Fruit fly (Drosophila melanogaster): ENCODE data around the gene tgy.
A peak's percentile ranks its signal among the peaks of the same experiment; 100 is the strongest.

The tgy gene

dm6 chrX:19120367-19120766, 6.7 kb downstream of the tgy start (continued):
- TF ChIP-seq Sox102F (GFP tag; optimal IDR thresholded peaks at IDR 0.05) (no peak), sens (GFP tag) (peak; percentile 59), Drgx (GFP tag; IDR thresholded peaks at IDR 0.05) (peak; percentile 46), gem (tag; optimal IDR thresholded peaks at IDR 0.05) (peak; percentile 10), Hr78 (GFP tag; optimal IDR thresholded peaks at IDR 0.05) (no peak), lmd (GFP tag; IDR thresholded peaks at IDR 0.05) (no peak), CG10209 (GFP tag; optimal IDR thresholded peaks at IDR 0.05) (no peak), CG6272 (GFP tag; IDR thresholded peaks at IDR 0.05) (no peak), org-1 (GFP tag; optimal IDR thresholded peaks at IDR 0.05) (no peak)

- TF ChIP-seq CG15269 (tag; optimal IDR thresholded peaks at IDR 0.05), result peak; percentile 42
- peak; percentile 7 for TF ChIP-seq CG13296 (GFP tag; optimal IDR thresholded peaks at IDR 0.05)
- no peak for TF ChIP-seq btn (GFP tag; optimal IDR thresholded peaks at IDR 0.05)
- TF ChIP-seq CG17829 (tag; optimal IDR thresholded peaks at IDR 0.05), result peak; percentile 1
- peak; percentile 50 for TF ChIP-seq CG13424 (tag; optimal IDR thresholded peaks at IDR 0.05)
- TF ChIP-seq Ets65A (GFP tag), result peak; percentile 89
- TF ChIP-seq CG1602 (GFP tag; optimal IDR thresholded peaks at IDR 0.05), result peak; percentile 15
- peak; percentile 30 for TF ChIP-seq tio (GFP tag; optimal IDR thresholded peaks at IDR 0.05)
- TF ChIP-seq ci (GFP tag; IDR thresholded peaks at IDR 0.05), result 0 out of 3 replicates have a peak, but pooled peaks have one; percentile 53
- TF ChIP-seq Hr51 (GFP tag; optimal IDR thresholded peaks at IDR 0.05), result peak in 1 of 2 experiments; percentile 49
- TF ChIP-seq croc (GFP tag; conservative IDR thresholded peaks at IDR 0.05), result peak; percentile 31; the same call in 2 of the 3 replicates
- no peak for TF ChIP-seq ERR (GFP tag; optimal IDR thresholded peaks at IDR 0.05)
- no peak for TF ChIP-seq zen2 (GFP tag; IDR thresholded peaks at IDR 0.05; ENCODE audit: partially characterized antibody)
- no peak for TF ChIP-seq nerfin-2 (GFP tag; IDR thresholded peaks at IDR 0.05; ENCODE audit: partially characterized antibody)
- no peak for TF ChIP-seq CG7372 (GFP tag; IDR thresholded peaks at IDR 0.05)
- TF ChIP-seq CG13287 (GFP tag; IDR thresholded peaks at IDR 0.05; ENCODE audit: partially characterized antibody), result no peak
- TF ChIP-seq CG4820 (GFP tag; optimal IDR thresholded peaks at IDR 0.05), result peak; percentile 44
- peak; percentile 12 for TF ChIP-seq Chrac-16 (GFP tag; optimal IDR thresholded peaks at IDR 0.05)
- TF ChIP-seq CG12236 (GFP tag; optimal IDR thresholded peaks at IDR 0.05), result no peak
- 0 out of 4 replicates have a peak, but pooled peaks have one; percentile 10 for TF ChIP-seq Gug (GFP tag; IDR thresholded peaks at IDR 0.05)
- TF ChIP-seq Fer1 (GFP tag; optimal IDR thresholded peaks at IDR 0.05), result peak; percentile 58
- 0 out of 2 replicates have a peak, but pooled peaks have one; percentile 9 for TF ChIP-seq Ada2b (GFP tag; IDR thresholded peaks at IDR 0.05)
- peak; percentile 57 for TF ChIP-seq CG7556 (GFP tag; optimal IDR thresholded peaks at IDR 0.05)
- peak; percentile 20 for TF ChIP-seq Ssrp (tag; optimal IDR thresholded peaks at IDR 0.05)
- TF ChIP-seq CG9727 (GFP tag; optimal IDR thresholded peaks at IDR 0.05), result peak; percentile 11
- TF ChIP-seq sens (GFP tag), result peak; percentile 62
- TF ChIP-seq CG17328 (GFP tag; IDR thresholded peaks at IDR 0.05), result peak; percentile 29; the same call in 1 of the 2 replicates
- peak; percentile 56 for TF ChIP-seq Abd-B (GFP tag; optimal IDR thresholded peaks at IDR 0.05)
- peak; percentile 65; the same call in 2 of the 3 replicates for TF ChIP-seq dysf (GFP tag; IDR thresholded peaks at IDR 0.05)
- peak; percentile 30 for TF ChIP-seq CG8924 (tag; optimal IDR thresholded peaks at IDR 0.05)
- TF ChIP-seq CG5180 (GFP tag; optimal IDR thresholded peaks at IDR 0.05), result peak; percentile 8
- TF ChIP-seq lilli (GFP tag; optimal IDR thresholded peaks at IDR 0.05), result no peak
- TF ChIP-seq jing (GFP tag; optimal IDR thresholded peaks at IDR 0.05), result peak; percentile 2
- TF ChIP-seq CG6791 (GFP tag; IDR thresholded peaks at IDR 0.05; ENCODE audit: partially characterized antibody), result no peak
- TF ChIP-seq NfI (GFP tag; optimal IDR thresholded peaks at IDR 0.05), result peak; percentile 29
- peak; percentile 26 for TF ChIP-seq nerfin-1 (tag; optimal IDR thresholded peaks at IDR 0.05)
- peak; percentile 32; the same call in 1 of the 2 replicates for TF ChIP-seq sisA (GFP tag; IDR thresholded peaks at IDR 0.05)
- peak; percentile 23 for TF ChIP-seq CG10543 (GFP tag; optimal IDR thresholded peaks at IDR 0.05)
- peak; percentile 13 for TF ChIP-seq Blimp-1 (GFP tag; optimal IDR thresholded peaks at IDR 0.05)
These were observed 20.1 kb downstream of the tgy start for dm6 chrX:19106842-19107557.
